Fruit fly (Drosophila melanogaster): ENCODE results near the gene cav.

Gene cav

dm6 chr3R:24220845-24221244 is at the start of gene cav:
Gene cav, plus strand, starts transcription at chr3R:24221103.
- TF ChIP-seq CTCF (optimal IDR thresholded peaks at IDR 0.05) (no peak), CG8478 (optimal IDR thresholded peaks at IDR 0.05) (no peak)

- TF ChIP-seq CTCF (optimal IDR thresholded peaks at IDR 0.05) (no peak), CG8478 (optimal IDR thresholded peaks at IDR 0.05) (no peak)
These were observed 48.5 kb upstream of the cav start, which contains the start of gene CG13606 for dm6 chr3R:24172379-24172778. Gene CG13606, plus strand, starts transcription at chr3R:24172628.

dm6 chr3R:24186188-24186587 is 34.7 kb upstream of the cav start, which contains the start of gene mora:
Gene mora, plus strand, starts transcription at chr3R:24186359.
- TF ChIP-seq CG8478 (optimal IDR thresholded peaks at IDR 0.05) (no peak), CTCF (optimal IDR thresholded peaks at IDR 0.05) (no peak)

dm6 chr3R:24188619-24189018 is 32.3 kb upstream of the cav start, which contains the start of gene CG5515:
Gene CG5515, minus strand, starts transcription at chr3R:24188896.
- TF ChIP-seq CG8478 (optimal IDR thresholded peaks at IDR 0.05) (no peak), CTCF (optimal IDR thresholded peaks at IDR 0.05) (no peak)

- TF ChIP-seq CTCF (optimal IDR thresholded peaks at IDR 0.05) (no peak), CG8478 (optimal IDR thresholded peaks at IDR 0.05) (no peak)
These were observed 27.5 kb upstream of the cav start, which contains the start of the genes SMC6 and CG6204 for dm6 chr3R:24193373-24193879. Gene SMC6, minus strand, starts transcription at chr3R:24193423. Gene CG6204, plus strand, starts transcription at chr3R:24193832.

dm6 chr3R:24202723-24203122 is 18.2 kb upstream of the cav start:
- TF ChIP-seq CTCF (optimal IDR thresholded peaks at IDR 0.05) = no peak
- TF ChIP-seq CG8478 (optimal IDR thresholded peaks at IDR 0.05) = no peak

- TF ChIP-seq CTCF (optimal IDR thresholded peaks at IDR 0.05) = no peak
- no peak for TF ChIP-seq CG8478 (optimal IDR thresholded peaks at IDR 0.05)
These were observed 17.5 kb upstream of the cav start for dm6 chr3R:24203426-24203825.

dm6 chr3R:24204022-24204421 is 16.9 kb upstream of the cav start:
- TF ChIP-seq CG8478 (optimal IDR thresholded peaks at IDR 0.05) (no peak), CTCF (optimal IDR thresholded peaks at IDR 0.05) (no peak)

dm6 chr3R:24205234-24205894 is 15.5 kb upstream of the cav start:
- TF ChIP-seq CG8478 (optimal IDR thresholded peaks at IDR 0.05) = no peak

- TF ChIP-seq CG8478 (optimal IDR thresholded peaks at IDR 0.05) (no peak), CTCF (optimal IDR thresholded peaks at IDR 0.05) (no peak)
These were observed 15.0 kb upstream of the cav start for dm6 chr3R:24205935-24206334.

dm6 chr3R:24206341-24207114 is 14.4 kb upstream of the cav start:
- TF ChIP-seq CG8478 (optimal IDR thresholded peaks at IDR 0.05) (no peak), CTCF (optimal IDR thresholded peaks at IDR 0.05) (no peak)

- TF ChIP-seq CG8478 (optimal IDR thresholded peaks at IDR 0.05) (no peak), CTCF (optimal IDR thresholded peaks at IDR 0.05) (no peak)
These were observed 7.3 kb upstream of the cav start for dm6 chr3R:24213644-24214043.

- TF ChIP-seq CTCF (optimal IDR thresholded peaks at IDR 0.05) (no peak), CG8478 (optimal IDR thresholded peaks at IDR 0.05) (no peak)
These were observed 4.9 kb upstream of the cav start for dm6 chr3R:24216017-24216416.

dm6 chr3R:24218565-24218964 is 2.3 kb upstream of the cav start, which contains the start of gene CG17786:
Gene CG17786, minus strand, starts transcription at chr3R:24218718.
- TF ChIP-seq CG8478 (optimal IDR thresholded peaks at IDR 0.05) = no peak

dm6 chr3R:24219093-24219492 is 1.8 kb upstream of the cav start:
- no peak for TF ChIP-seq CTCF (optimal IDR thresholded peaks at IDR 0.05)
- no peak for TF ChIP-seq CG8478 (optimal IDR thresholded peaks at IDR 0.05)

Data from S2 (cell line).